Worm (Caenorhabditis elegans) whole organism, L2 larva: ENCODE measurements around the gene helq-1.

ENCODE experiments used
- C34F6.9 ChIP-seq: fragments of 150-350 bp; optimal IDR thresholded peaks from 2 replicates; lab custom pipeline; 2014; ENCODE audit warnings: missing biosample characterization, missing genetic modification characterization
- F13H6.1 ChIP-seq: sonication (generic microtip); optimal IDR thresholded peaks from 2 replicates; lab custom pipeline; 2016; ENCODE audit warnings: missing genetic modification characterization, missing compliant biosample characterization
- R02D3.7 ChIP-seq: fragments of 150-350 bp; optimal IDR thresholded peaks from 2 replicates; lab custom pipeline; 2014; ENCODE audit warnings: missing biosample characterization, missing genetic modification characterization
- Y55F3AM.14 ChIP-seq: fragments of 200-800 bp; sonication (Bioruptor generic); optimal IDR thresholded peaks from 2 replicates; lab custom pipeline; 2018; ENCODE audit warnings: mild to moderate bottlenecking, missing genetic modification characterization, missing compliant biosample characterization
- ZK546.5 ChIP-seq: sonication (generic microtip); optimal IDR thresholded peaks from 2 replicates; lab custom pipeline; 2017; ENCODE audit warnings: missing biosample characterization, missing genetic modification characterization
- aly-2 ChIP-seq: fragments of 150-350 bp; optimal IDR thresholded peaks from 2 replicates; lab custom pipeline; 2014; ENCODE audit warnings: missing biosample characterization, missing genetic modification characterization
- ama-1 ChIP-seq: fragments of 150-350 bp; optimal IDR thresholded peaks from 2 replicates; lab custom pipeline; 2018; ENCODE audit warnings: inconsistent platforms
- blmp-1 ChIP-seq: sonication (generic microtip); optimal IDR thresholded peaks from 2 replicates; lab custom pipeline; 2017; ENCODE audit warnings: missing genetic modification characterization, mild to moderate bottlenecking, missing compliant biosample characterization, antibody characterized with exemption, moderate library complexity; ENCODE audit not compliant: insufficient read depth
- ceh-16 ChIP-seq: fragments of 150-350 bp; optimal IDR thresholded peaks from 2 replicates; lab custom pipeline; 2014; ENCODE audit warnings: missing biosample characterization, missing genetic modification characterization
- ceh-82 ChIP-seq: fragments of 150-350 bp; optimal IDR thresholded peaks from 2 replicates; lab custom pipeline; 2014; ENCODE audit warnings: missing biosample characterization, missing genetic modification characterization
- crh-2 ChIP-seq: sonication (generic microtip); optimal IDR thresholded peaks from 2 replicates; lab custom pipeline; 2017; ENCODE audit warnings: missing biosample characterization, missing genetic modification characterization
- dmd-4 ChIP-seq: sonication (generic microtip); optimal IDR thresholded peaks from 2 replicates; lab custom pipeline; 2017; ENCODE audit warnings: missing biosample characterization, missing genetic modification characterization
- elt-1 ChIP-seq: fragments of 150-350 bp; optimal IDR thresholded peaks from 2 replicates; lab custom pipeline; 2014; ENCODE audit warnings: missing biosample characterization, missing genetic modification characterization
- elt-3 ChIP-seq: sonication (generic microtip); optimal IDR thresholded peaks from 2 replicates; lab custom pipeline; 2017; ENCODE audit warnings: missing biosample characterization, missing genetic modification characterization
- fos-1 ChIP-seq: fragments of 150-350 bp; optimal IDR thresholded peaks from 2 replicates; lab custom pipeline; 2014; ENCODE audit warnings: missing biosample characterization, missing genetic modification characterization
- gmeb-1 ChIP-seq: fragments of 150-350 bp; optimal IDR thresholded peaks from 2 replicates; lab custom pipeline; 2014; ENCODE audit warnings: missing biosample characterization, missing genetic modification characterization
- lin-11 ChIP-seq: fragments of 150-350 bp; sonication (generic microtip); optimal IDR thresholded peaks from 2 replicates; lab custom pipeline; 2014; ENCODE audit warnings: missing biosample characterization, missing genetic modification characterization, inconsistent platforms, mixed read lengths
- lin-13 ChIP-seq: fragments of 150-350 bp; optimal IDR thresholded peaks from 2 replicates; lab custom pipeline; 2014; ENCODE audit warnings: missing biosample characterization, missing genetic modification reagents, missing genetic modification characterization
- lin-39 ChIP-seq: fragments of 150-350 bp; optimal IDR thresholded peaks from 2 replicates; lab custom pipeline; 2014; ENCODE audit warnings: missing biosample characterization, missing genetic modification reagents, missing genetic modification characterization
- mab-5 ChIP-seq: fragments of 150-350 bp; optimal IDR thresholded peaks from 2 replicates; lab custom pipeline; 2014; ENCODE audit warnings: missing biosample characterization, missing genetic modification characterization
- mbf-1 ChIP-seq: sonication (generic microtip); optimal IDR thresholded peaks from 2 replicates; lab custom pipeline; 2017; ENCODE audit warnings: missing biosample characterization, missing genetic modification characterization
- mdl-1 ChIP-seq, 2 experiments: fragments of 150-350 bp in 1 of 2; sonication (generic microtip) in 1 of 2; optimal IDR thresholded peaks; 2 replicates each; lab custom pipeline; 2017; ENCODE audit warnings: missing biosample characterization in 2 of 2, missing genetic modification characterization in 2 of 2
- nhr-10 ChIP-seq: sonication (generic microtip); optimal IDR thresholded peaks from 2 replicates; lab custom pipeline; 2017; ENCODE audit warnings: missing biosample characterization, missing genetic modification characterization
- nhr-12 ChIP-seq: fragments of 150-350 bp; optimal IDR thresholded peaks from 2 replicates; lab custom pipeline; 2014; ENCODE audit warnings: missing biosample characterization, missing genetic modification characterization
- nhr-21 ChIP-seq: fragments of 150-350 bp; optimal IDR thresholded peaks from 2 replicates; lab custom pipeline; 2014; ENCODE audit warnings: missing biosample characterization, missing genetic modification characterization
- nhr-23 ChIP-seq: fragments of 150-350 bp; optimal IDR thresholded peaks from 2 replicates; lab custom pipeline; 2014; ENCODE audit warnings: missing biosample characterization, missing genetic modification reagents, missing genetic modification characterization
- nhr-25 ChIP-seq: fragments of 150-350 bp; sonication (generic microtip); optimal IDR thresholded peaks from 3 replicates; lab custom pipeline; 2014; ENCODE audit warnings: missing biosample characterization, missing genetic modification characterization
- nhr-6 ChIP-seq: fragments of 150-350 bp; optimal IDR thresholded peaks from 2 replicates; lab custom pipeline; 2014; ENCODE audit warnings: missing biosample characterization, missing genetic modification characterization
- nhr-77 ChIP-seq: fragments of 150-350 bp; optimal IDR thresholded peaks from 2 replicates; lab custom pipeline; 2014; ENCODE audit warnings: missing biosample characterization, missing genetic modification characterization
- peb-1 ChIP-seq: fragments of 150-350 bp; optimal IDR thresholded peaks from 2 replicates; lab custom pipeline; 2014; ENCODE audit warnings: missing biosample characterization, missing genetic modification characterization
- skn-1 ChIP-seq: sonication (generic microtip); optimal IDR thresholded peaks from 2 replicates; lab custom pipeline; 2017; ENCODE audit warnings: missing biosample characterization, missing genetic modification characterization
- sma-3 ChIP-seq: sonication (generic microtip); optimal IDR thresholded peaks from 2 replicates; lab custom pipeline; 2016; ENCODE audit warnings: missing genetic modification reagents, missing genetic modification characterization, missing compliant biosample characterization
- sma-9 ChIP-seq, 2 experiments: fragments of 150-350 bp in 1 of 2; sonication (generic microtip) in 1 of 2; optimal IDR thresholded peaks; 2 replicates each; lab custom pipeline; 2014 to 2016; ENCODE audit warnings: missing genetic modification characterization in 2 of 2, mild to moderate bottlenecking in 1 of 2, missing biosample characterization in 1 of 2, missing compliant biosample characterization in 1 of 2, missing genetic modification reagents in 1 of 2, moderate library complexity in 1 of 2
- snpc-4 ChIP-seq: fragments of 150-350 bp; optimal IDR thresholded peaks from 2 replicates; lab custom pipeline; 2014; ENCODE audit warnings: missing biosample characterization, missing genetic modification characterization
- unc-55 ChIP-seq: fragments of 150-350 bp; sonication (generic microtip); optimal IDR thresholded peaks from 3 replicates; lab custom pipeline; 2014; ENCODE audit warnings: missing biosample characterization, missing genetic modification reagents, missing genetic modification characterization
- unc-62 ChIP-seq: fragments of 150-350 bp; optimal IDR thresholded peaks from 2 replicates; lab custom pipeline; 2014; ENCODE audit warnings: missing biosample characterization, missing genetic modification reagents, missing genetic modification characterization
- ztf-4 ChIP-seq: fragments of 150-350 bp; optimal IDR thresholded peaks from 2 replicates; lab custom pipeline; 2014; ENCODE audit warnings: missing biosample characterization, missing genetic modification characterization

helq-1 gene

DNA sequence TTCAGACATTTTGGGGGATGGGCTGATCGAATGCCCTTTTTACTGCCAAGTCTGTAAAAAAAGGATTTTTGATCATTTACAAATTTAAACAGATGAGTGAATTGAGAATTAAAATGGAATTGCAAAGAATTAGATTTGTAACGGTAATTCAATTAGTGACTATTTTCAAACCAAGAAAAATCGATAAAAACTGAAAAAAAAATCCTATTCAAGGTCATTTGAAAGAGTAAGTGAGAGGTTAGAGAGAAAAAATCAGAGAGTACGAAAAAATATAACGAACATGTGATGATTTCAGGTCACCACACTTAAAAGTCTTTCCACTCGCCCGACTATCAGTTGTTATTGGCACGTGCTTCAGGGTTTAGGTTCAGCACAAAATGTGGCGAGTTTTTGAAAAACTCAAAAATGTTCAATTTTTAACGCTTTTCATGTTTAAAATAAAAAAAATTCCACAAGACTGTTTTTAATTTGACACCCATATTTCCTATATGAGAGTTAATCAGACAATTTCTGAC is 33.4 kb upstream of the helq-1 start, which contains the start of gene T19C3.4:
Gene T19C3.4, minus strand, starts transcription at position 51 of the 515 bp plus-strand sequence.
- peak; percentile 36 for TF ChIP-seq sma-9 (GFP tag; optimal IDR thresholded peaks at IDR 0.05; lab: Kevin White, UChicago)
- TF ChIP-seq sma-9 (tag; optimal IDR thresholded peaks at IDR 0.05; lab: Kevin White, UChicago): no peak
- TF ChIP-seq nhr-77 (tag; lab: Kevin White, UChicago): no peak
- peak; percentile 20 for TF ChIP-seq fos-1 (tag; lab: Kevin White, UChicago)
- TF ChIP-seq crh-2 (tag; lab: Kevin White, UChicago): peak; percentile 17

DNA sequence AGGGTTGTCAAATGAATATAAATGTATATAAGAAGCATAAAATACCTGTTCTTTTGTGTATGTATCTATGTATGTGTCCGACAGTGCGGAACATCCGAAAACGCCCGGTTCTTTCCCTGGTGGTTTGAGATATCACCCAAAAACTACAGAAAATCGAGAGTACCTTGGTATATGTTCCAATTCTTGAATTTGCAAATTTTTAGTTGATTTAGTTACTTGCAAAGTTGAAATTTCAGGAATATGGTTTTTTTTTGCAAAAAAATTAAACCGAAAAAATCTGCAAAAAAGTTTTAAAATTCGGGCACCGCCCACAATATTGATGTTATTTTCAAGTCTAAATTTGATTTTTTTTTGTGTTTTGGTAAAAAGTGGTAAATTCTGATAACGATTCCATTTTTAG is 30.6 kb upstream of the helq-1 start, which contains the start of gene T19C3.2:
Gene T19C3.2, minus strand, starts transcription at position 101 of the 400 bp plus-strand sequence.
- no peak for TF ChIP-seq nhr-12
- TF ChIP-seq peb-1 (tag; lab: Kevin White, UChicago): no peak
- no peak for TF ChIP-seq sma-9 (GFP tag; optimal IDR thresholded peaks at IDR 0.05; lab: Kevin White, UChicago)
- no peak for TF ChIP-seq sma-9 (tag; optimal IDR thresholded peaks at IDR 0.05; lab: Kevin White, UChicago)
- TF ChIP-seq lin-13 (GFP tag; lab: Kevin White, UChicago): no peak
- TF ChIP-seq elt-1 (tag; lab: Kevin White, UChicago): no peak
- no peak for TF ChIP-seq lin-39 (tag; lab: Kevin White, UChicago)
- no peak for TF ChIP-seq mbf-1 (tag; lab: Kevin White, UChicago)
- TF ChIP-seq dmd-4 (tag; lab: Kevin White, UChicago): no peak
- no peak for TF ChIP-seq nhr-77 (tag; lab: Kevin White, UChicago)
- no peak for TF ChIP-seq ceh-16
- TF ChIP-seq skn-1 (tag; lab: Kevin White, UChicago): no peak
- no peak for TF ChIP-seq nhr-6
- TF ChIP-seq unc-62: no peak
- no peak for TF ChIP-seq ceh-82
- no peak for TF ChIP-seq fos-1 (tag; lab: Kevin White, UChicago)
- TF ChIP-seq Y55F3AM.14 (GFP tag; lab: Kevin White, UChicago): no peak

DNA sequence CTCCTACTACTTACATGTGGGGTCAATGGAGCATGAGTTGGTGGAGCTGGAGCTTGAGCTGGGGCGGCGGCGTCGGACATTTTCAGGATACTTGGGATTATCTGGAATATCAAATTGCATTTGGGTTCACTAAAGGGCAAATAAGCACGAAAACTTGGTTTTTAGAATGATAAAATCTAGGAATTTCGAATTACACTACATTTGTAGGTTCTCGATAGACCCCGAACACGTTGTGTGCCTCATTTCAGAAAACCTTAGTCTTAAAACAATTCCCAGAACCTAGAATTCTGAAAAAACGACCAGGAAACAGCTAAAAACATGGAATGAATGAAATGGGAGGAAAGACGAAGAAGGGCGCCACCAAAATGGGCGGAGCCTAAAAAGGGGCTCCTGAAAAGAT is 27.5 kb upstream of the helq-1 start, which contains the start of gene T19C3.3:
Gene T19C3.3, minus strand, starts transcription at position 101 of the 400 bp plus-strand sequence.
- no peak for TF ChIP-seq C34F6.9 (tag; lab: Kevin White, UChicago)
- no peak for TF ChIP-seq nhr-77 (tag; lab: Kevin White, UChicago)
- no peak for TF ChIP-seq nhr-23
- TF ChIP-seq blmp-1: no peak
- TF ChIP-seq mdl-1 (tag; optimal IDR thresholded peaks at IDR 0.05; lab: Kevin White, UChicago): no peak

DNA sequence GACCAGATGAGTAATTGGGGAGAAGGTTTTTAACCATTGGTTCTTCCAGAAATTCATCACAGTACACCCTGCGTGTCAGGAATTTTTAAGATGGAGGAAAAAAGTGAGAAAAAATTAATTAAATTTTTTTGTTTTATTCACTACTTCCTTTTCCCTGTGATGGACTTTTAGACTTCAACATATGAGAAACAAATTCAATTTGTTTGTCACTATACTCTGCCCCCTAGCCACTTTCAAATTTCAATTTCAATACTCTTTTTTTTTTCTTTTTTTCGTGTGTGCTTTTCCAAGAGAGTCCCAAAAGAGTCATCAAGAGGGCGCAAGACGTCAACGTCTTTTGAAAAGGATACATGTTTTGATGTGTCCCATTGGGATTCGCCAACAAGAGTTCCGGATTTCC is 25.9 kb upstream of the helq-1 start:
- TF ChIP-seq crh-2 (tag; lab: Kevin White, UChicago): peak; percentile 4
- no peak for TF ChIP-seq sma-3 (GFP tag; lab: Kevin White, UChicago)
- TF ChIP-seq ZK546.5 (tag; lab: Kevin White, UChicago): no peak
- TF ChIP-seq snpc-4 (tag; lab: Kevin White, UChicago): no peak
- no peak for TF ChIP-seq Y55F3AM.14 (GFP tag; lab: Kevin White, UChicago)
- no peak for TF ChIP-seq nhr-6
- TF ChIP-seq aly-2 (tag; lab: Kevin White, UChicago): no peak
- TF ChIP-seq nhr-25 (tag; lab: Kevin White, UChicago): no peak

DNA sequence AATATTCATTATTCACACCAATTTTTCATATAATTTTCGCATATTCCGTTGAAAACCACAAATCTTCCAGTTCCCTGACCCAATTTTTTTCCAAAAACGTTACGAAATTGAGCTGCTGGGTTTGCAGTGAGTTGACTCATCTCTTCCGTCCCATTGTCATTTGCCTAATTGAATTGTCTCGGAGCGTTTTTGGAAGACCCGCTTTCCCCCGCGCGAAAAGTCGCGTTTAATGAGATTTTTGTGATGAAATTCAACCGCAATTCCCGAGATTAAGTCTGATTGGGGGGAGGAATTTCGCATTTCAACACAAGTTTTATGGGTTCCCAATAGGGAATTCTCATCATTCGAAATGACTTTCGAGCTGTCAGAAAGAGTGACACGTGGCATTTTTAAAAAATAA is 25.0 kb upstream of the helq-1 start:
- TF ChIP-seq ama-1 (lab: Kevin White, UChicago) (no peak), unc-55 (GFP tag; lab: Kevin White, UChicago) (peak; percentile 6)

DNA sequence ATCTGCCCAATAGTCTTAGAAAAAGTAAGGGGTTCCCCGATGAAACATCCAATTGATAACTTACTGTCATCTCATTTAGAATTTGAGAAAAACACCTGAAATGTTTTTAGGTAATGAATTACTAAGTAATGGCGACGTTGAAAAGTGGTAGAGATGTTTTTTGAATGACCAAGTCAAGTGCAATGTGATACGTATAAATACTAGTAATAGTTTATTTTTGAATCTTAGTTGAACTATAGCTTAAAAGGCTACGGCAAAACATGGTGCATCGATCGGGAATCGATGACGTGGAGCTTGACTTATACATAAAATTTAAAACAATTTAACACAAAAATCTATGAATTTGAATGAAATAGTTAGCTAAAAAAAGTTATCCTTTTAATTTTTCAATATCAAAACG is 22.6 kb upstream of the helq-1 start, which contains the start of gene best-17:
Gene best-17, minus strand, starts transcription at position 101 of the 400 bp plus-strand sequence.
- TF ChIP-seq F13H6.1 (tag; lab: Kevin White, UChicago): no peak
- TF ChIP-seq lin-13 (GFP tag; lab: Kevin White, UChicago): no peak
- no peak for TF ChIP-seq nhr-25 (tag; lab: Kevin White, UChicago)
- no peak for TF ChIP-seq R02D3.7
- TF ChIP-seq lin-11 (tag; lab: Kevin White, UChicago): no peak
- no peak for TF ChIP-seq crh-2 (tag; lab: Kevin White, UChicago)
- TF ChIP-seq ztf-4 (tag; lab: Kevin White, UChicago): no peak
- no peak for TF ChIP-seq nhr-10 (tag; lab: Kevin White, UChicago)
- TF ChIP-seq nhr-21 (tag; lab: Kevin White, UChicago): no peak
- no peak for TF ChIP-seq unc-62
- no peak for TF ChIP-seq Y55F3AM.14 (GFP tag; lab: Kevin White, UChicago)
- no peak for TF ChIP-seq elt-3 (tag; lab: Kevin White, UChicago)
- no peak for TF ChIP-seq ama-1 (lab: Kevin White, UChicago)
- TF ChIP-seq mdl-1 (tag; optimal IDR thresholded peaks at IDR 0.05; lab: Kevin White, UChicago): no peak
- TF ChIP-seq gmeb-1 (tag; lab: Kevin White, UChicago): no peak
- TF ChIP-seq mab-5 (tag; lab: Kevin White, UChicago): no peak
- no peak for TF ChIP-seq sma-9 (GFP tag; optimal IDR thresholded peaks at IDR 0.05; lab: Kevin White, UChicago)
- no peak for TF ChIP-seq sma-9 (tag; optimal IDR thresholded peaks at IDR 0.05; lab: Kevin White, UChicago)
- TF ChIP-seq dmd-4 (tag; lab: Kevin White, UChicago): no peak
- no peak for TF ChIP-seq lin-39 (tag; lab: Kevin White, UChicago)
- no peak for TF ChIP-seq snpc-4 (tag; lab: Kevin White, UChicago)
